Fruit fly (Drosophila melanogaster) whole organism, pupa: ENCODE results near the gene CG18178.

Source experiments
- CG10348 ChIP-seq: fragments of 200-800 bp; sonication (Bioruptor generic); IDR thresholded peaks from 2 replicates; pipeline ENCODE4 v1.3.6; 2022; ENCODE audit warnings: missing biosample characterization, missing genetic modification characterization
- CG12605 ChIP-seq: fragments of 200-800 bp; sonication (Bioruptor generic); IDR thresholded peaks from 2 replicates; pipeline ENCODE4 v1.3.6; 2022; ENCODE audit warnings: missing biosample characterization, missing genetic modification characterization
- CG13204 ChIP-seq: fragments of 200-800 bp; sonication (Bioruptor generic); optimal IDR thresholded peaks from 2 replicates; lab custom pipeline; 2018; ENCODE audit warnings: missing biosample characterization, mild to moderate bottlenecking, missing genetic modification characterization, moderate library complexity
- CG14655 ChIP-seq: fragments of 200-800 bp; sonication (Bioruptor generic); optimal IDR thresholded peaks from 3 replicates; lab custom pipeline; 2017; ENCODE audit warnings: mild to moderate bottlenecking, missing biosample characterization, missing genetic modification reagents, missing genetic modification characterization
- CG15710 ChIP-seq: fragments of 200-800 bp; sonication (Bioruptor generic); optimal IDR thresholded peaks from 2 replicates; lab custom pipeline; 2018; ENCODE audit warnings: missing biosample characterization, mild to moderate bottlenecking, missing genetic modification characterization, moderate library complexity
- CG17806 ChIP-seq: fragments of 200-800 bp; sonication (Bioruptor generic); optimal IDR thresholded peaks from 2 replicates; lab custom pipeline; 2018; ENCODE audit warnings: missing biosample characterization, mild to moderate bottlenecking, missing genetic modification characterization, moderate library complexity
- CG32121 ChIP-seq: fragments of 200-800 bp; sonication (Bioruptor generic); IDR thresholded peaks from 2 replicates; pipeline ENCODE4 v1.3.6; 2022; ENCODE audit warnings: missing biosample characterization, missing genetic modification characterization
- CG4496 ChIP-seq: fragments of 200-800 bp; sonication (Bioruptor generic); IDR thresholded peaks from 3 replicates; pipeline ENCODE4 v1.3.6; 2022; ENCODE audit warnings: missing biosample characterization, missing genetic modification characterization
- CG8159 ChIP-seq: fragments of 200-800 bp; sonication (Bioruptor generic); optimal IDR thresholded peaks from 3 replicates; lab custom pipeline; 2018; ENCODE audit warnings: missing biosample characterization, mild to moderate bottlenecking, missing genetic modification characterization, moderate library complexity
- CG8301 ChIP-seq: fragments of 200-800 bp; sonication (Bioruptor generic); optimal IDR thresholded peaks from 2 replicates; lab custom pipeline; 2018; ENCODE audit warnings: missing biosample characterization, mild to moderate bottlenecking, missing genetic modification characterization
- CG9948 ChIP-seq: fragments of 200-800 bp; sonication (Bioruptor generic); optimal IDR thresholded peaks from 2 replicates; lab custom pipeline; 2018; ENCODE audit warnings: missing biosample characterization, mild to moderate bottlenecking, missing genetic modification characterization, moderate library complexity
- D1 ChIP-seq: fragments of 200-800 bp; sonication (Bioruptor generic); optimal IDR thresholded peaks from 2 replicates; lab custom pipeline; 2018; ENCODE audit warnings: missing biosample characterization, mild to moderate bottlenecking, missing genetic modification characterization, moderate library complexity
- EcR ChIP-seq: fragments of 200-800 bp; sonication (Bioruptor generic); optimal IDR thresholded peaks from 3 replicates; lab custom pipeline; 2019; ENCODE audit warnings: missing biosample characterization, missing genetic modification characterization, mild to moderate bottlenecking, moderate library complexity, missing genetic modification reagents
- Ets98B ChIP-seq: fragments of 200-800 bp; sonication (Bioruptor generic); IDR thresholded peaks from 2 replicates; pipeline ENCODE4 v1.3.6; 2022; ENCODE audit warnings: missing biosample characterization, missing genetic modification characterization
- Pif1A ChIP-seq: fragments of 200-800 bp; sonication (Bioruptor generic); optimal IDR thresholded peaks from 3 replicates; lab custom pipeline; 2016; ENCODE audit warnings: missing biosample characterization, missing genetic modification characterization
- Pif1B ChIP-seq: fragments of 200-800 bp; sonication (Bioruptor generic); optimal IDR thresholded peaks from 3 replicates; lab custom pipeline; 2016; ENCODE audit warnings: missing biosample characterization, missing genetic modification characterization
- Snoo ChIP-seq: fragments of 200-800 bp; sonication (Bioruptor generic); optimal IDR thresholded peaks from 3 replicates; lab custom pipeline; 2017; ENCODE audit warnings: missing biosample characterization, mild to moderate bottlenecking, missing genetic modification characterization, inconsistent platforms
- fd96Ca ChIP-seq: fragments of 200-800 bp; sonication (Bioruptor generic); IDR thresholded peaks from 3 replicates; pipeline ENCODE4 v1.3.6; 2022; ENCODE audit warnings: missing biosample characterization, missing genetic modification characterization
- gl ChIP-seq: fragments of 200-800 bp; sonication (Bioruptor generic); optimal IDR thresholded peaks from 2 replicates; lab custom pipeline; 2018; ENCODE audit warnings: missing biosample characterization, mild to moderate bottlenecking, missing genetic modification characterization
- rn ChIP-seq: fragments of 200-800 bp; sonication (Bioruptor generic); IDR thresholded peaks from 2 replicates; pipeline ENCODE4 v1.3.6; 2022; ENCODE audit warnings: missing biosample characterization, missing genetic modification characterization

Gene CG18178

dm6 chr3L:9678994-9679393 is 40.0 kb downstream of the CG18178 start, which contains the start of the genes fry and CG16717:
Gene fry (minus strand): TSS chr3L:9679103.
Gene CG16717 (plus strand): TSS chr3L:9679201.
- TF ChIP-seq Ets98B (GFP tag; lab: Robert Waterston, UW) (no peak), CG14655 (GFP tag; lab: Kevin White, UChicago) (no peak), CG4496 (GFP tag; lab: Robert Waterston, UW) (no peak), CG12605 (no peak), fd96Ca (no peak), CG9948 (no peak), EcR (no peak), rn (GFP tag; lab: Robert Waterston, UW) (no peak), gl (tag; lab: Kevin White, UChicago) (no peak)
- TF ChIP-seq, all 21 proteins: peak for 0

- TF ChIP-seq D1 (tag; lab: Kevin White, UChicago) (no peak), Ets98B (GFP tag; lab: Robert Waterston, UW) (no peak), CG17806 (tag; lab: Kevin White, UChicago) (peak; percentile 3), CG4496 (GFP tag; lab: Robert Waterston, UW) (no peak), CG8301 (tag; lab: Kevin White, UChicago) (peak; percentile 16), CG9948 (no peak), Pif1B (peak; percentile 20), Pif1A (peak; percentile 43), EcR (peak; percentile 85), CG10348 (no peak), CG8159 (tag; lab: Kevin White, UChicago) (no peak), fd96Ca (no peak), CG12605 (no peak)
These were observed 40.9 kb downstream of the CG18178 start for dm6 chr3L:9678007-9678497.

- TF ChIP-seq rn (GFP tag; lab: Robert Waterston, UW), result no peak
- TF ChIP-seq CG13204 (GFP tag; lab: Kevin White, UChicago), result no peak
- no peak for TF ChIP-seq CG9948
- TF ChIP-seq CG32121 (GFP tag; lab: Robert Waterston, UW), result no peak
- TF ChIP-seq CG10348, result no peak
- TF ChIP-seq CG14655 (GFP tag; lab: Kevin White, UChicago), result no peak
- no peak for TF ChIP-seq CG17806 (tag; lab: Kevin White, UChicago)
- no peak for TF ChIP-seq CG8159 (tag; lab: Kevin White, UChicago)
- no peak for TF ChIP-seq D1 (tag; lab: Kevin White, UChicago)
- no peak for TF ChIP-seq fd96Ca
- no peak for TF ChIP-seq EcR
- no peak for TF ChIP-seq gl (tag; lab: Kevin White, UChicago)
- TF ChIP-seq, all 21 proteins: peak for 0
These were observed 41.7 kb downstream of the CG18178 start for dm6 chr3L:9677260-9677659.

- TF ChIP-seq gl (tag; lab: Kevin White, UChicago) (no peak), CG8301 (tag; lab: Kevin White, UChicago) (no peak), D1 (tag; lab: Kevin White, UChicago) (no peak), CG32121 (GFP tag; lab: Robert Waterston, UW) (peak; percentile 73), Pif1B (peak; percentile 17), CG4496 (GFP tag; lab: Robert Waterston, UW) (peak; percentile 88), CG10348 (no peak), EcR (no peak), CG17806 (tag; lab: Kevin White, UChicago) (no peak), CG13204 (GFP tag; lab: Kevin White, UChicago) (no peak), rn (GFP tag; lab: Robert Waterston, UW) (0 out of 2 replicates have a peak, but pooled peaks have one; percentile 14), Ets98B (GFP tag; lab: Robert Waterston, UW) (peak; percentile 79), CG12605 (peak; percentile 91), Snoo (tag; lab: Kevin White, UChicago) (peak; percentile 84), CG14655 (GFP tag; lab: Kevin White, UChicago) (peak; percentile 55), Pif1A (peak; percentile 66), CG15710 (tag; lab: Kevin White, UChicago) (no peak)
- TF ChIP-seq, all 21 proteins: peak for 9
These were observed 43.4 kb downstream of the CG18178 start for dm6 chr3L:9675528-9675963.

- TF ChIP-seq CG9948 (no peak), Pif1A (no peak), CG14655 (GFP tag; lab: Kevin White, UChicago) (no peak), fd96Ca (no peak), CG32121 (GFP tag; lab: Robert Waterston, UW) (no peak), Snoo (tag; lab: Kevin White, UChicago) (no peak), Pif1B (no peak), CG15710 (tag; lab: Kevin White, UChicago) (no peak), CG4496 (GFP tag; lab: Robert Waterston, UW) (no peak), D1 (tag; lab: Kevin White, UChicago) (no peak), CG10348 (no peak), CG8159 (tag; lab: Kevin White, UChicago) (no peak)
These were observed 44.6 kb downstream of the CG18178 start for dm6 chr3L:9674300-9674699.

dm6 chr3L:9671372-9671771 is 47.6 kb downstream of the CG18178 start:
- TF ChIP-seq CG13204 (GFP tag; lab: Kevin White, UChicago) (peak; percentile 10), Pif1B (no peak)
